Worm (Caenorhabditis elegans): ENCODE results near the gene C25F6.6.

ce11 chrX:5479876-5480580 is 29.4 kb upstream of the C25F6.6 start:
- TF ChIP-seq ama-1 (optimal IDR thresholded peaks at IDR 0.05) (no peak), dmd-4 (tag; optimal IDR thresholded peaks at IDR 0.05) (no peak), lsy-2 (tag; optimal IDR thresholded peaks at IDR 0.05) (no peak), ceh-82 (tag; optimal IDR thresholded peaks at IDR 0.05) (no peak), sem-4 (tag; optimal IDR thresholded peaks at IDR 0.05) (no peak), lin-11 (tag; optimal IDR thresholded peaks at IDR 0.05) (no peak), nhr-12 (tag; optimal IDR thresholded peaks at IDR 0.05) (no peak), nhr-237 (tag; optimal IDR thresholded peaks at IDR 0.05) (no peak), lin-13 (GFP tag; optimal IDR thresholded peaks at IDR 0.05) (no peak)

Data from whole organism, L2 larva.